Worm (Caenorhabditis elegans) whole organism, L3 larva: ENCODE results near the gene nyn-3.
A peak's percentile ranks its signal among the peaks of the same experiment; 100 is the strongest.

Experiments
- R02D3.7 ChIP-seq: fragments of 150-350 bp; optimal IDR thresholded peaks from 2 replicates; lab custom pipeline; 2014; ENCODE audit warnings: missing biosample characterization, missing genetic modification characterization
- ZK546.5 ChIP-seq: sonication (generic microtip); optimal IDR thresholded peaks from 2 replicates; lab custom pipeline; 2017; ENCODE audit warnings: missing biosample characterization, missing genetic modification characterization
- aly-2 ChIP-seq: fragments of 150-350 bp; optimal IDR thresholded peaks from 2 replicates; lab custom pipeline; 2014; ENCODE audit warnings: missing biosample characterization, missing genetic modification characterization
- ama-1 ChIP-seq: fragments of 150-350 bp; optimal IDR thresholded peaks from 2 replicates; lab custom pipeline; 2018
- ceh-16 ChIP-seq: sonication (generic microtip); optimal IDR thresholded peaks from 2 replicates; lab custom pipeline; 2017; ENCODE audit warnings: missing biosample characterization, missing genetic modification characterization
- ceh-28 ChIP-seq: fragments of 150-350 bp; optimal IDR thresholded peaks from 2 replicates; lab custom pipeline; 2014; ENCODE audit warnings: missing biosample characterization, missing genetic modification reagents, missing genetic modification characterization
- ceh-82 ChIP-seq: fragments of 150-350 bp; optimal IDR thresholded peaks from 2 replicates; lab custom pipeline; 2014; ENCODE audit warnings: missing biosample characterization, missing genetic modification characterization
- daf-12 ChIP-seq: fragments of 150-350 bp; optimal IDR thresholded peaks from 2 replicates; lab custom pipeline; 2014; ENCODE audit warnings: missing biosample characterization, missing genetic modification reagents, missing genetic modification characterization
- egl-27 ChIP-seq: sonication (generic microtip); optimal IDR thresholded peaks from 4 replicates; lab custom pipeline; 2017; ENCODE audit warnings: missing biosample characterization, missing genetic modification reagents, missing genetic modification characterization
- egl-5 ChIP-seq: fragments of 150-350 bp; optimal IDR thresholded peaks from 2 replicates; lab custom pipeline; 2017; ENCODE audit warnings: missing biosample characterization, missing genetic modification reagents, missing genetic modification characterization, inconsistent platforms
- elt-1 ChIP-seq: fragments of 150-350 bp; optimal IDR thresholded peaks from 2 replicates; lab custom pipeline; 2014; ENCODE audit warnings: missing biosample characterization, missing genetic modification characterization
- elt-3 ChIP-seq, 3 experiments: fragments of 150-350 bp in 1 of 3; sonication (generic microtip) in 2 of 3; optimal IDR thresholded peaks; 2 replicates in 2 of 3; 4 replicates in 1 of 3; lab custom pipeline; 2014 to 2017; ENCODE audit warnings: missing biosample characterization in 3 of 3, missing genetic modification characterization in 3 of 3
- eor-1 ChIP-seq, 2 experiments: fragments of 150-350 bp; optimal IDR thresholded peaks; 2 replicates each; lab custom pipeline; 2014 to 2018; ENCODE audit warnings: missing biosample characterization in 2 of 2, missing genetic modification characterization in 2 of 2
- fkh-10 ChIP-seq: sonication (generic microtip); optimal IDR thresholded peaks from 2 replicates; lab custom pipeline; 2017; ENCODE audit warnings: missing biosample characterization, missing genetic modification reagents, missing genetic modification characterization
- fkh-2 ChIP-seq: fragments of 150-350 bp; optimal IDR thresholded peaks from 2 replicates; lab custom pipeline; 2014; ENCODE audit warnings: missing biosample characterization, missing genetic modification reagents, missing genetic modification characterization
- fos-1 ChIP-seq: fragments of 150-350 bp; optimal IDR thresholded peaks from 2 replicates; lab custom pipeline; 2014; ENCODE audit warnings: missing biosample characterization, missing genetic modification characterization
- hmg-11 ChIP-seq: sonication (generic microtip); optimal IDR thresholded peaks from 2 replicates; lab custom pipeline; 2016; ENCODE audit warnings: missing genetic modification characterization, missing compliant biosample characterization
- jun-1 ChIP-seq: fragments of 150-350 bp; optimal IDR thresholded peaks from 2 replicates; lab custom pipeline; 2014; ENCODE audit warnings: missing biosample characterization, missing genetic modification reagents, missing genetic modification characterization
- lin-15B ChIP-seq: fragments of 150-350 bp; optimal IDR thresholded peaks from 2 replicates; lab custom pipeline; 2014; ENCODE audit warnings: missing biosample characterization, missing genetic modification characterization
- lin-39 ChIP-seq: fragments of 150-350 bp; optimal IDR thresholded peaks from 2 replicates; lab custom pipeline; 2018; ENCODE audit warnings: missing biosample characterization, missing genetic modification reagents, missing genetic modification characterization
- lsy-12 ChIP-seq: sonication (generic microtip); optimal IDR thresholded peaks from 2 replicates; lab custom pipeline; 2016; ENCODE audit warnings: mild to moderate bottlenecking, missing genetic modification characterization, missing compliant biosample characterization
- mdl-1 ChIP-seq: fragments of 150-350 bp; optimal IDR thresholded peaks from 2 replicates; lab custom pipeline; 2014; ENCODE audit warnings: missing biosample characterization, missing genetic modification characterization
- mml-1 ChIP-seq: fragments of 150-350 bp; sonication (generic microtip); optimal IDR thresholded peaks from 3 replicates; lab custom pipeline; 2014; ENCODE audit warnings: missing biosample characterization, missing genetic modification characterization
- nfya-1 ChIP-seq: sonication (generic microtip); optimal IDR thresholded peaks from 2 replicates; lab custom pipeline; 2017; ENCODE audit warnings: missing genetic modification characterization, mild to moderate bottlenecking, missing compliant biosample characterization, antibody characterized with exemption, moderate library complexity; ENCODE audit not compliant: insufficient read depth
- nhr-11 ChIP-seq: fragments of 150-350 bp; optimal IDR thresholded peaks from 2 replicates; lab custom pipeline; 2014; ENCODE audit warnings: missing biosample characterization, missing genetic modification characterization
- nhr-23 ChIP-seq: fragments of 150-350 bp; optimal IDR thresholded peaks from 2 replicates; lab custom pipeline; 2014; ENCODE audit warnings: missing biosample characterization, missing genetic modification reagents, missing genetic modification characterization
- nhr-237 ChIP-seq: fragments of 150-350 bp; optimal IDR thresholded peaks from 2 replicates; lab custom pipeline; 2014; ENCODE audit warnings: missing biosample characterization, missing genetic modification characterization
- nhr-28 ChIP-seq: fragments of 150-350 bp; optimal IDR thresholded peaks from 2 replicates; lab custom pipeline; 2014; ENCODE audit warnings: missing biosample characterization, missing genetic modification characterization
- nhr-67 ChIP-seq: fragments of 150-350 bp; optimal IDR thresholded peaks from 2 replicates; lab custom pipeline; 2014; ENCODE audit warnings: missing biosample characterization, missing genetic modification characterization
- nhr-76 ChIP-seq: fragments of 150-350 bp; sonication (generic microtip); optimal IDR thresholded peaks from 5 replicates; lab custom pipeline; 2014; ENCODE audit warnings: missing biosample characterization, missing genetic modification characterization
- nhr-77 ChIP-seq: fragments of 150-350 bp; optimal IDR thresholded peaks from 2 replicates; lab custom pipeline; 2014; ENCODE audit warnings: missing biosample characterization, missing genetic modification characterization
- pha-4 ChIP-seq: fragments of 150-350 bp; optimal IDR thresholded peaks from 2 replicates; lab custom pipeline; 2014; ENCODE audit warnings: missing biosample characterization, missing genetic modification reagents, missing genetic modification characterization
- pqm-1 ChIP-seq: fragments of 150-350 bp; optimal IDR thresholded peaks from 2 replicates; lab custom pipeline; 2017; ENCODE audit warnings: missing biosample characterization, missing genetic modification characterization, inconsistent platforms
- sea-2 ChIP-seq: fragments of 150-350 bp; sonication (generic microtip); optimal IDR thresholded peaks from 4 replicates; lab custom pipeline; 2014; ENCODE audit warnings: missing biosample characterization, missing genetic modification reagents, missing genetic modification characterization
- snpc-4 ChIP-seq: fragments of 150-350 bp; optimal IDR thresholded peaks from 2 replicates; lab custom pipeline; 2014; ENCODE audit warnings: missing biosample characterization, missing genetic modification characterization
- unc-62 ChIP-seq: fragments of 150-350 bp; sonication (generic microtip); optimal IDR thresholded peaks from 4 replicates; lab custom pipeline; 2014; ENCODE audit warnings: missing biosample characterization, missing genetic modification reagents, missing genetic modification characterization
- ztf-4 ChIP-seq: fragments of 150-350 bp; optimal IDR thresholded peaks from 2 replicates; lab custom pipeline; 2014; ENCODE audit warnings: missing biosample characterization, missing genetic modification characterization

Gene nyn-3

DNA sequence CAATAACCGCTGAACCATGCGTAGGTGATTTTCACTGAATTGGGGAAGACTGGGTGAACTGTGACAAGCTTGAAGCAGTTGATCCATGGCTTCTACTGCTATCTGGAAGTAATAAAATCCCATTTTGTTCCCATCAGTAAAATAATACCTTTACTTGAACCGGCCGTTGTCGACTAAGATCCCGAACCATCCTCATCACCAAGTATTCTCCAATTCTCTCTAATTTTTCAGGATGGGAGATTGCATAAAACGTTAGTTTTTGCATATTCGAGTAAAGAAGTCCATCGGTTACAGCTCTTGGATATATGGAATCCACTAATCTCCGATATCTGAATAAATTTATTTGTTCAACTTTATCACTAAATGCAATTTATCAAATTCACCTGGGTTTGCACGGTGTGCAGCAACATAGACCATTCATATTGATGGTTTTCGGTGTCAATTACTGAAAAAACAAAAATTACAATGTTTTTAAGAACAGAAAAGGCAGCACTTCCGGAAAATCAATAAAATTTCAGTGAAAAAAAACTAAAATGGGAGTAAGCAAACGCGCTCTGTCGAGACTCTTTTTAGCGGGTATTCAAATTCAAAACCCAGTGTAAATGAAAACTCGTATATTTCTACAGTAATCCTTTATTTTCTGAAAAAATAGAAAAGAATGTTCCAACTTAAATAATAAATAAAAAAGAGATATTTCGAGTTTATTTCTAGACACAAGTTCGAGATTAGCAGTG, 28.4 kb upstream of the nyn-3 start, which contains the start of gene efr-3 (continued):
- TF ChIP-seq ceh-28 = peak; percentile 79
- TF ChIP-seq nhr-237 (tag; lab: Kevin White, UChicago) = no peak
- no peak for TF ChIP-seq R02D3.7
- TF ChIP-seq ama-1 (lab: Kevin White, UChicago) = no peak
- TF ChIP-seq snpc-4 = no peak
- TF ChIP-seq eor-1 (tag; optimal IDR thresholded peaks at IDR 0.05; lab: Kevin White, UChicago) = no peak
- TF ChIP-seq ceh-82 (tag; lab: Kevin White, UChicago) = no peak
- no peak for TF ChIP-seq nhr-28 (tag; lab: Kevin White, UChicago)
- peak; percentile 44 for TF ChIP-seq pqm-1
- no peak for TF ChIP-seq aly-2 (tag; lab: Kevin White, UChicago)
- no peak for TF ChIP-seq egl-27 (tag; lab: Kevin White, UChicago)
- peak; percentile 44 for TF ChIP-seq nhr-23
- no peak for TF ChIP-seq nhr-76

DNA sequence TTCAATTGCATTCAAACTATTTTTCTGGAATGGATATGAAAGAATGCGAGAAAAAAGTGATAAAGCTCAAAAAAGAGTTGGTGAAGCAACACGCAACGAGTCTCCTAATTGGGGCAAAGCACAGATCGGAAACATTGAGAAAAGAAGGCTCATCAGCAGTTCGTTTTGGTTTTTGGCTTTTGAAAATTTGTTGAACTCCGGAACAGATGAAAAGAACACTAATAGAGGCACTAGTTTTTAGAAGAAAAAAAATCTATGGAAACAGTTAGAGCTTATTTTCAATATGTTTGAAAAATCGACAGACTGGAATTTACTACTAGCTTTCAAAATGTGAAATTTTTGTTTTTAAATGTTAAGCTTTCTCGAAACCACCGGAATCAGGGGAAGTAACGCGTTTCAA, 19.5 kb upstream of the nyn-3 start:
- TF ChIP-seq mml-1 (tag; lab: Kevin White, UChicago) (no peak), jun-1 (tag; lab: Kevin White, UChicago) (no peak), lin-15B (tag; lab: Kevin White, UChicago) (no peak), ZK546.5 (no peak), nhr-67 (tag; lab: Kevin White, UChicago) (no peak), nhr-77 (tag; lab: Kevin White, UChicago) (no peak), R02D3.7 (no peak), fkh-2 (tag; lab: Kevin White, UChicago) (no peak), ceh-28 (no peak), nhr-23 (no peak), fkh-10 (no peak), lin-39 (no peak), hmg-11 (tag; lab: Kevin White, UChicago) (no peak), nfya-1 (tag; lab: Kevin White, UChicago) (no peak), snpc-4 (no peak)

DNA sequence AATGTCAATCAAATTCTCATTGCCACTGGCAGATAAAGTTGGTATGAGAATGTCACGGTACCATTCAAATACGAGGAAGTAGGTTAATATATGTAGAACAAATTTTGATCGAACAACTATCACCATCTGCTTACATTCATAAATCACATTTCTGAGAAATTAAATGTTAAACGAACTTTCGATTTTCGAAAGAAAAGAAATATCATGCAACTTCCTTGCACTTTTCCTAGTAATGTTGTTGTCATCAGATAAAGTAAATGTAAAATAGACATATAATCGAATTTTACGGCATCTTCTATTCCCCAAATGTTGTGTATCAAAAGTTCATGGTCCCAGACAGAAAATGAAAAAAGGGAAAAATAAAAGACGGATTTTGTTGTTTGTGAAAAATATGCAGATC, 19.0 kb upstream of the nyn-3 start:
- TF ChIP-seq nhr-11 (tag; lab: Kevin White, UChicago) (no peak), ceh-16 (no peak), lsy-12 (tag; lab: Kevin White, UChicago) (no peak), nfya-1 (tag; lab: Kevin White, UChicago) (no peak), fkh-10 (peak; percentile 27), mdl-1 (no peak), lin-15B (tag; lab: Kevin White, UChicago) (no peak), eor-1 (tag; optimal IDR thresholded peaks at IDR 0.05; lab: Kevin White, UChicago) (no peak)

- TF ChIP-seq nhr-23 (no peak), lsy-12 (tag; lab: Kevin White, UChicago) (no peak), daf-12 (no peak), elt-3 (tag; optimal IDR thresholded peaks at IDR 0.05; lab: Kevin White, UChicago) (no peak), ZK546.5 (no peak), jun-1 (tag; lab: Kevin White, UChicago) (no peak), lin-15B (tag; lab: Kevin White, UChicago) (no peak), nhr-77 (tag; lab: Kevin White, UChicago) (no peak), aly-2 (tag; lab: Kevin White, UChicago) (no peak), nfya-1 (tag; lab: Kevin White, UChicago) (no peak), pha-4 (tag; lab: Kevin White, UChicago) (no peak), ztf-4 (tag; lab: Kevin White, UChicago) (no peak), lin-39 (no peak), unc-62 (GFP tag; lab: Kevin White, UChicago) (no peak), elt-1 (tag; lab: Kevin White, UChicago) (no peak), ama-1 (lab: Kevin White, UChicago) (no peak), sea-2 (GFP tag; lab: Kevin White, UChicago) (no peak), egl-5 (tag; lab: Kevin White, UChicago) (no peak), fos-1 (no peak)
- TF ChIP-seq, all 47 proteins: peak for 0
These were observed 16.8 kb upstream of the nyn-3 start, which contains the start of gene glb-10 for ce11 chrII:6309198-6309597. Gene glb-10, minus strand, starts transcription at chrII:6309298.
